Fruit fly (Drosophila melanogaster): ENCODE results near the gene CG9257.
A peak's percentile ranks its signal among the peaks of the same experiment; 100 is the strongest.

Gene CG9257

DNA sequence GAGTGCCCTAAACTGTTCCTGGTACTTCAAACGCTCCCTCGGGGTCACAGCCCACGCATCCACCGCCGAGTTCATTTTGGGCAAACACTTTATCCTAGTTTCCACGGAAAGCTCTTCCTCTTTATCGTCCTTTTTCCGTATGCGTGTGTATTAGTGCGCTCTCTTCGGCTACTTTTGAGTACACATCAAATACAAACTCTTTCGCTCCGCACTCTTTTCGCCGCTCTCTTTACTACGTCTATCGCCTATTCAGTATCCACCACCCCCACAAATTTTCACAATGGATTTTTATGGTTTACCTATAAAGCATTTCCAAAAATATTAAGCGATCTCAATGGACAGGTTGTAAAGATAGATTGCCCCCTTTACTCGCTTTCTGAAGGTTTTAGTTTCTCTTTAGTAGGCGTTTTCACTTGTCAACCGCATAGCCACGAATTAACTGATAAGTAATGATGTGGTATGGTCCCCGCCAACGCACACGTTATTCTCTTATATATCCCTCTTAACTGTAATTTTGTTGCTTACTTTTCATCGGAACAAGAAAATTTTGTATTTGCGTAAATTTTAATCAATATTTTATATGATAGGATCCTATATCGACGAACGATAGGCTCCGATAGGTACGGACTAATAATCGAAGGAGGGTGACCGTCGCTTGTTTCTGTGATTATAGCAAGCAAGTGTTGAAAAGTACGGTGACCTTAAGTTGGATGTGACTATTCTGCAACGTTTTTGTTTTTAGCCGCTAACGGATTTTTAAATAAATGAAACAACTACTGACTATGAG, 39.4 kb downstream of the CG9257 start, which contains the start of gene Dap160:
Dap160 (minus strand) TSS at position 634 of the 787 bp plus-strand sequence.
- TF ChIP-seq GATAe (GFP tag; conservative IDR thresholded peaks at IDR 0.05) (no peak), CG42726 (GFP tag; IDR thresholded peaks at IDR 0.05; ENCODE audit: partially characterized antibody) (peak; percentile 84), eve (GFP tag; optimal IDR thresholded peaks at IDR 0.05) (no peak), YL-1 (GFP tag; optimal IDR thresholded peaks at IDR 0.05) (peak; percentile 47), disco-r (GFP tag; optimal IDR thresholded peaks at IDR 0.05) (no peak), p53 (GFP tag; optimal IDR thresholded peaks at IDR 0.05) (no peak), zen2 (GFP tag; IDR thresholded peaks at IDR 0.05; ENCODE audit: partially characterized antibody) (peak; percentile 50; the same call in 1 of the 3 replicates), CG15514 (GFP tag; optimal IDR thresholded peaks at IDR 0.05) (peak; percentile 82), Xrp1 (GFP tag; IDR thresholded peaks at IDR 0.05) (no peak), CG1024 (GFP tag; IDR thresholded peaks at IDR 0.05) (0 out of 2 replicates have a peak, but pooled peaks have one; percentile 33), chinmo (GFP tag; IDR thresholded peaks at IDR 0.05; ENCODE audit: partially characterized antibody) (no peak), CG11696 (GFP tag; IDR thresholded peaks at IDR 0.05) (no peak), Dbx (GFP tag; IDR thresholded peaks at IDR 0.05) (peak; percentile 39; the same call in 1 of the 3 replicates), E2f2 (GFP tag; IDR thresholded peaks at IDR 0.05) (peak; percentile 60), Trl (optimal IDR thresholded peaks at IDR 0.05) (peak; percentile 80 to 89), Trl (GFP tag; optimal IDR thresholded peaks at IDR 0.05) (no peak), CG12659 (GFP tag; optimal IDR thresholded peaks at IDR 0.05) (peak; percentile 66), nmo (GFP tag; optimal IDR thresholded peaks at IDR 0.05) (no peak), CG14667 (GFP tag; IDR thresholded peaks at IDR 0.05) (no peak), CG9797 (GFP tag; optimal IDR thresholded peaks at IDR 0.05) (peak; percentile 29), CG8089 (GFP tag; optimal IDR thresholded peaks at IDR 0.05) (no peak), ro (GFP tag; IDR thresholded peaks at IDR 0.05) (no peak), CG2129 (GFP tag; IDR thresholded peaks at IDR 0.05; ENCODE audit: partially characterized antibody) (peak; percentile 28; the same call in 1 of the 2 replicates), danr (GFP tag; IDR thresholded peaks at IDR 0.05) (no peak), sna (GFP tag; IDR thresholded peaks at IDR 0.05; ENCODE audit: partially characterized antibody) (peak; percentile 33; the same call in 1 of the 2 replicates), H15 (GFP tag; IDR thresholded peaks at IDR 0.05) (no peak), pho (GFP tag; optimal IDR thresholded peaks at IDR 0.05) (no peak), CG10274 (GFP tag; optimal IDR thresholded peaks at IDR 0.05) (no peak), pnt (GFP tag; optimal IDR thresholded peaks at IDR 0.05) (no peak), Dp (GFP tag; optimal IDR thresholded peaks at IDR 0.05) (peak; percentile 54), Hr3 (GFP tag; optimal IDR thresholded peaks at IDR 0.05) (no peak), HmgZ (tag; optimal IDR thresholded peaks at IDR 0.05) (peak; percentile 34), gfzf (GFP tag; optimal IDR thresholded peaks at IDR 0.05) (peak; percentile 60), schlank (tag; optimal IDR thresholded peaks at IDR 0.05) (no peak), CG13894 (tag; optimal IDR thresholded peaks at IDR 0.05) (no peak), Aef1 (GFP tag; IDR thresholded peaks at IDR 0.05) (no peak), Max (GFP tag; optimal IDR thresholded peaks at IDR 0.05) (peak; percentile 3), CG6272 (GFP tag; IDR thresholded peaks at IDR 0.05) (no peak), CG13123 (GFP tag; optimal IDR thresholded peaks at IDR 0.05) (no peak), CG7357 (GFP tag; IDR thresholded peaks at IDR 0.05) (peak; percentile 62), yki (optimal IDR thresholded peaks at IDR 0.05) (no peak), CG3995 (GFP tag; optimal IDR thresholded peaks at IDR 0.05) (peak; percentile 93), nerfin-2 (GFP tag; IDR thresholded peaks at IDR 0.05; ENCODE audit: partially characterized antibody) (peak; percentile 67), CG18011 (GFP tag; optimal IDR thresholded peaks at IDR 0.05) (no peak), Hr39 (optimal IDR thresholded peaks at IDR 0.05) (no peak), CG34422 (GFP tag; IDR thresholded peaks at IDR 0.05) (no peak), sd (tag; optimal IDR thresholded peaks at IDR 0.05) (no peak), MBD-R2 (GFP tag; IDR thresholded peaks at IDR 0.05) (peak; percentile 29; the same call in 1 of the 2 replicates), Doc3 (GFP tag; IDR thresholded peaks at IDR 0.05; ENCODE audit: partially characterized antibody) (peak; percentile 47; the same call in 1 of the 3 replicates), CG43689 (GFP tag; IDR thresholded peaks at IDR 0.05) (no peak)

Data from whole organism, embryonic.